Fruit fly (Drosophila melanogaster): ENCODE results near the gene CG10428.

The CG10428 gene

dm6 chr2L:18965367-18966213 is 16.9 kb downstream of the CG10428 start (continued):
- TF ChIP-seq dpn (GFP tag; optimal IDR thresholded peaks at IDR 0.05) (no peak), CG6175 (GFP tag; IDR thresholded peaks at IDR 0.05) (no peak), Fer1 (GFP tag; optimal IDR thresholded peaks at IDR 0.05) (peak; percentile 54), CG2129 (GFP tag; IDR thresholded peaks at IDR 0.05; ENCODE audit: partially characterized antibody) (no peak), CG10462 (GFP tag; optimal IDR thresholded peaks at IDR 0.05) (no peak), wdn (GFP tag; IDR thresholded peaks at IDR 0.05) (no peak), CG10267 (tag; optimal IDR thresholded peaks at IDR 0.05) (no peak), nerfin-2 (GFP tag; IDR thresholded peaks at IDR 0.05; ENCODE audit: partially characterized antibody) (no peak), CG4328 (GFP tag; optimal IDR thresholded peaks at IDR 0.05) (no peak), slbo (GFP tag; IDR thresholded peaks at IDR 0.05) (peak; percentile 74), psq (GFP tag; optimal IDR thresholded peaks at IDR 0.05) (no peak), nmo (GFP tag; optimal IDR thresholded peaks at IDR 0.05) (peak; percentile 26), usp (GFP tag; optimal IDR thresholded peaks at IDR 0.05) (no peak), twi (tag; optimal IDR thresholded peaks at IDR 0.05) (no peak), CG18262 (tag; optimal IDR thresholded peaks at IDR 0.05) (no peak), CG42726 (GFP tag; IDR thresholded peaks at IDR 0.05; ENCODE audit: partially characterized antibody) (no peak), jing (GFP tag; optimal IDR thresholded peaks at IDR 0.05) (no peak), CG9797 (GFP tag; optimal IDR thresholded peaks at IDR 0.05) (no peak), disco-r (GFP tag; optimal IDR thresholded peaks at IDR 0.05) (no peak), HmgD (GFP tag; optimal IDR thresholded peaks at IDR 0.05) (no peak), CG10209 (GFP tag; optimal IDR thresholded peaks at IDR 0.05) (peak; percentile 30), CG10366 (GFP tag; IDR thresholded peaks at IDR 0.05) (0 out of 2 replicates have a peak, but pooled peaks have one; percentile 12), dmrt11E (tag; optimal IDR thresholded peaks at IDR 0.05) (peak; percentile 16), gsb-n (tag; optimal IDR thresholded peaks at IDR 0.05) (no peak), btn (GFP tag; optimal IDR thresholded peaks at IDR 0.05) (no peak), lov (optimal IDR thresholded peaks at IDR 0.05) (no peak), lov (GFP tag; IDR thresholded peaks at IDR 0.05) (no peak), hb (GFP tag; IDR thresholded peaks at IDR 0.05; ENCODE audit: partially characterized antibody) (no peak), CG4707 (GFP tag; optimal IDR thresholded peaks at IDR 0.05) (no peak), pzg (GFP tag; optimal IDR thresholded peaks at IDR 0.05) (no peak), tup (GFP tag; optimal IDR thresholded peaks at IDR 0.05) (no peak), mam (GFP tag; optimal IDR thresholded peaks at IDR 0.05) (no peak), CG17912 (GFP tag; optimal IDR thresholded peaks at IDR 0.05) (no peak), sisA (GFP tag; IDR thresholded peaks at IDR 0.05) (peak; percentile 24; the same call in 1 of the 2 replicates), CkIIα-i1 (GFP tag; IDR thresholded peaks at IDR 0.05) (no peak), Trl (optimal IDR thresholded peaks at IDR 0.05) (no peak), Trl (GFP tag; optimal IDR thresholded peaks at IDR 0.05) (no peak), Dip2 (GFP tag; IDR thresholded peaks at IDR 0.05) (no peak), luna (GFP tag; optimal IDR thresholded peaks at IDR 0.05) (no peak), CG8281 (tag; optimal IDR thresholded peaks at IDR 0.05) (no peak), slou (GFP tag; optimal IDR thresholded peaks at IDR 0.05) (no peak), bcd (GFP tag; optimal IDR thresholded peaks at IDR 0.05) (peak; percentile 24), aop (GFP tag; IDR thresholded peaks at IDR 0.05) (no peak), unpg (GFP tag; optimal IDR thresholded peaks at IDR 0.05) (peak; percentile 45), ci (GFP tag; IDR thresholded peaks at IDR 0.05) (0 out of 3 replicates have a peak, but pooled peaks have one; percentile 36), CG11504 (tag; optimal IDR thresholded peaks at IDR 0.05) (peak; percentile 43), en (GFP tag; optimal IDR thresholded peaks at IDR 0.05) (no peak), CG1529 (GFP tag; optimal IDR thresholded peaks at IDR 0.05) (no peak), jumu (GFP tag; optimal IDR thresholded peaks at IDR 0.05) (no peak), CG12942 (GFP tag; optimal IDR thresholded peaks at IDR 0.05) (no peak)
